Fruit fly (Drosophila melanogaster): Measurements from ENCODE around the gene Iyd.
"Not testable (repeated sequence)": the region's sequence is repeated elsewhere in the genome, so short reads cannot be mapped to it uniquely, and the experiment has no call there.

The Iyd gene

DNA sequence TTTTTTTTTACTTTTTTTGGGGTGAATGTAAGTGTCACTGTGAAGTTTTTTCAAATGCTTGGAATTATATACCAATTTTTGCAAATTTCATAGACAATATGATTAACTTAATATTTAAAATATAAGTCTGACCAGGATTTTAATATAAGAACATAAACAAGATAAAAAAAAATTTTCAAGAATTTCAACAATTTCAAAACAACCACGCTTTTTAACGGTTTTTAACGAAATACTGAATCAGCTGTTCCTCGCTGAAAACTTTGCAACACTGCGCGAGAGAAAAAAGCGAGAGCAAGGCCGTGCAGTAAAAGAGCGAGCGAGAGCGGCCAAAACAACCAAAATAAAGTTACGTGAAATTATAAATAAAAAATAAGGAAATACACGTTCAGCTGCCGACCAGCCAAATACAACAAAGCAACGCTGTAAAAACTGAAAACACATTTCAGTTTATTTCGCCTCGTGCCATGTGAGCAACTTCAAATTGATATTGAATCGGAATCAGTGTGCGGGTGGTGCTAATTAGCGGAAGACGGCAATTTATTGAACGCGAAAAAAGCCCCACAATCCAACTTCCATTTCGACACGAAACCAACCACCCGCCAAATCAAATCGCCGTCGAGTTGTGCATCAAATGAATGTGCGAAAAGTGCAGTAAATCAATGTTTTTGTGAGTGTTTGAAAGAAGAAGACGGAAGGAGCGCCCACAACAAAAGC lies at the start of gene Iyd, which contains the start of the genes CG46439 and CG33947:
Iyd (minus strand) TSS at position 51 of the 714 bp plus-strand sequence.
CG46439 (minus strand) TSS at position 51 of the 714 bp plus-strand sequence.
CG33947 (plus strand) TSS at position 302 of the 714 bp plus-strand sequence.
- peak; percentile 92 for TF ChIP-seq CG17801 (GFP tag; optimal IDR thresholded peaks at IDR 0.05; ENCODE audit: partially characterized antibody)

DNA sequence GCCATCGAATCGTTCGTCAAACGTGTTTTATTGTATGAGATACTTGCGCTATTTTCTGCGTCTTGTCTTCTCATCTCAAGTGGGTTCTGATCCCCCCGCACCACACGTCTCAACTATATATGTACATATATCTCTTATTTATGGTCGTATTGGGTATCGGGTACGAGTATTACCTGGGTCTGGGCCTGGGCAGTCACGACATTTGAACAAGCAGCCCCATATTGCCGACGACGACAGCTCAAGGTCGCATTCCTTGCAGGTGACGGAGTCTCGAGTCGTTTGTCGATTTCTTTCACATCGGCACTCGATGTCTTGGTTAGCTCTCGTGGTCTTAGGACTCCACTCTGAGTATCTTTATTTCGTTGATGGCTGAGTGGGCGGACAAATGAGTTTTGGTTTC lies 49.0 kb upstream of the Iyd start:
- no peak for TF ChIP-seq CG17801 (GFP tag; optimal IDR thresholded peaks at IDR 0.05; ENCODE audit: partially characterized antibody)

DNA sequence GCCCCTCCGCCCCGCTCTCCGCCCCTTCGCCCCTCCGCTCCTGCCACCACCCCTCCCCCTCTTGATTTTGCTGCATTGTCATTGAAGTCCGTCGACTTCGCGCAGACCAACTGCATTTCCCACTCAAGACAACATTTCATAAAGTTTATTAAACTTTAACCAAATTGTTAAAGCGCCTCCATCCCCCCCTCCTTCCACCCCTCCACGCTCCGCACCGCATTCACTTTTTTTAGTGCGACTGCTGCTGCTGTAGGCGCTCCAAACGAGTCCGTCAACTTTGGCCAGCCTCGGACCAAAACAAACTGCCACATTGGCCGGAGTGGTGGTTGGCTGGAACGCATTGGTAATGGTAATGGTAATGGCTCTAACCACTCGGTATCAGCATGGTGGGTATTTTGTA lies 42.8 kb upstream of the Iyd start:
- TF ChIP-seq CG17801 (GFP tag; optimal IDR thresholded peaks at IDR 0.05; ENCODE audit: partially characterized antibody): no peak

DNA sequence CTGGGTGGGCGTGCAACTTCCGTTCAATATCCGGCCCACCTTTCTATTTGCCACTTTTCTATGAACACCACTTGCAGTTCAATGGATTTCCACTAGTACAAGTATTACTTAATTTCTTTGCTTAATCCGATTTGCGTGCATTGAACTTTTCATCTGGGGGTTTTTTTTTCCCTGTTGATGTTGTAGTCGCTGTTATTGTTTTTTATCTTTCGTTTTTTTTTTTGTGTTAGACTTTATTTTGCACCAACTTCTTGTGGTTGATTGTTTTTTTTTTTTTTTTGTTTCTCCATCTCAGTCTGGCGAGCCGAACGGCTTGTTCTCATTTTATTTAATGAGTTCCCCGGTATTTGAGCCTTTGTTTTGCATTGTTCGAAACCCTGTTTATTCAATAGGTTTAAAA lies 40.3 kb upstream of the Iyd start:
- TF ChIP-seq CG17801 (GFP tag; optimal IDR thresholded peaks at IDR 0.05; ENCODE audit: partially characterized antibody): no peak

DNA sequence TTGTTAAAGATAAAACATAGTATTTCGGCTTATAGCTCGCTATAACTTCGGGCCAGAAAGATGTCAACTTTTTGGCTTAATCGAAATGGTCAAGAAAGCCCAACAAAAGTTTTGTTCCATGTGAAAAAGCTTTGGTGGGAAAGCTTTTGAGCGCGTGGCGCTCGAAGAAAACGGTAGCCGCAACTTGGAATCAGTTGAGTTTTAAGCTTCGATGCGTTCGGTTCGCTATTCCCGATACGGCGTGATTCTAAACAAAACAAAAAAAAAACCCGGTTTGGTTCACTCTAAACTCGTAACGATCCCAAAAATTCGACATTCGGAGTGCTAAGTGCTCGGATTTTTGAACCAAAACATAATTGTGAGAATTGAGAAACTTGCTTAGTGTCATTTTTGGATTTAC lies 39.8 kb upstream of the Iyd start, which contains the start of gene IRSp53:
IRSp53 (plus strand) TSS at position 204 of the 400 bp plus-strand sequence.
- TF ChIP-seq CG17801 (GFP tag; optimal IDR thresholded peaks at IDR 0.05; ENCODE audit: partially characterized antibody): no peak

DNA sequence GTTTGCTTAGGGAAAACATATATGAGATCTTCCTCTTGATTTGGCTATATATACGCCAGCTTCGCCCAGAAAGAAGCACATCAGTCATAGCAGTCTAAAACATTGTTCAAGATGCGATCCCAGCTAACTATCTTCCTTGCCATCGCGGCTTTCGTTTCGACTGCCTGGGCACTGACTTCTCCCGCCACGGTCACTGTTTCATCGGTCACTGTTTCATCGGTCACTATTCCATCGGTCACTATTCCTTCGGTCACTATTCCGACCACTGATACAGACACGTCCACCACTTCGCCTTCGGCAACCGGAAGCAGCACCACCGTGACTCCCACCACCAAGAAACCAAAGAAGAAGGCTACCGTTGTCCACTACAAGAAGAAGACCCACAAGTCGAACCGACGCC lies 38.8 kb upstream of the Iyd start, which contains the start of gene CG14143:
CG14143 (plus strand) TSS at position 102 of the 400 bp plus-strand sequence.
- TF ChIP-seq CG17801 (GFP tag; optimal IDR thresholded peaks at IDR 0.05; ENCODE audit: partially characterized antibody): not testable (repeated sequence)

DNA sequence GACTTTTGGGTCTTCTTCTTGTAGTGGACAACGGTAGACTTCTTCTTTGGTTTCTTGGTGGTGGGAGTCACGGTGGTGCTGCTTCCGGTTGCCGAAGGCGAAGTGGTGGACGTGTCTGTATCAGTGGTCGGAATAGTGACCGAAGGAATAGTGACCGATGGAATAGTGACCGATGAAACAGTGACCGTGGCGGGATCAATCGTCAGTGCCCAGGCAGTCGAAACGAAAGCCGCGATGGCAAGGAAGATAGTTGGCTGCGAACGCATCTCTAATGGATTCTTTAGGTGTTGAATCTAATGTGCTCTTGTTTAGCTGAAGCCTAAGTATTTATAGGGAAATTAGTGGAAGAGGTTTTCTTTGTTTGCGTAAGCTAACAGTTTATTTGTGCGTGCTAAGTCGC lies 36.0 kb upstream of the Iyd start, which contains the start of gene CG32074:
CG32074 (minus strand) TSS at position 268 of the 400 bp plus-strand sequence.
- not testable (repeated sequence) for TF ChIP-seq CG17801 (GFP tag; optimal IDR thresholded peaks at IDR 0.05; ENCODE audit: partially characterized antibody)

DNA sequence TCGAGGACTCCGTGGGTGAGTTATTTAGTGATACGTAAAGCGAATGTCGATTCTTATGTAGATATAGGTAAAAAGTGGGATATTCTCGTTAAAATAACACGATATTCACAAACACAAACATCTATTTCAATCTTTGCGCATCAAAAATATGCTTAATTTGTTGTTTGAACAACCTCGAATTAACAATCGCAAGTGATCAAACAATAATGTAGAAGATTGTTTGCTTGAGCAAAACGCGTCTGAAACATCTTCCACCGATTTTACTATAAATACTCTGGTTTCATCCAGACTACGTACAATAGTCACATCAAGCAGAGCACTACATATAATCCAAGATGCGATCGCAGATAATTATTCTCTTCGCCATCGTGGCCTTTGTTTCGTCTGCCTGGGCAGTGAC lies 34.5 kb upstream of the Iyd start, which contains the start of gene nol:
nol (plus strand) TSS at position 301 of the 400 bp plus-strand sequence.
- no peak for TF ChIP-seq CG17801 (GFP tag; optimal IDR thresholded peaks at IDR 0.05; ENCODE audit: partially characterized antibody)

DNA sequence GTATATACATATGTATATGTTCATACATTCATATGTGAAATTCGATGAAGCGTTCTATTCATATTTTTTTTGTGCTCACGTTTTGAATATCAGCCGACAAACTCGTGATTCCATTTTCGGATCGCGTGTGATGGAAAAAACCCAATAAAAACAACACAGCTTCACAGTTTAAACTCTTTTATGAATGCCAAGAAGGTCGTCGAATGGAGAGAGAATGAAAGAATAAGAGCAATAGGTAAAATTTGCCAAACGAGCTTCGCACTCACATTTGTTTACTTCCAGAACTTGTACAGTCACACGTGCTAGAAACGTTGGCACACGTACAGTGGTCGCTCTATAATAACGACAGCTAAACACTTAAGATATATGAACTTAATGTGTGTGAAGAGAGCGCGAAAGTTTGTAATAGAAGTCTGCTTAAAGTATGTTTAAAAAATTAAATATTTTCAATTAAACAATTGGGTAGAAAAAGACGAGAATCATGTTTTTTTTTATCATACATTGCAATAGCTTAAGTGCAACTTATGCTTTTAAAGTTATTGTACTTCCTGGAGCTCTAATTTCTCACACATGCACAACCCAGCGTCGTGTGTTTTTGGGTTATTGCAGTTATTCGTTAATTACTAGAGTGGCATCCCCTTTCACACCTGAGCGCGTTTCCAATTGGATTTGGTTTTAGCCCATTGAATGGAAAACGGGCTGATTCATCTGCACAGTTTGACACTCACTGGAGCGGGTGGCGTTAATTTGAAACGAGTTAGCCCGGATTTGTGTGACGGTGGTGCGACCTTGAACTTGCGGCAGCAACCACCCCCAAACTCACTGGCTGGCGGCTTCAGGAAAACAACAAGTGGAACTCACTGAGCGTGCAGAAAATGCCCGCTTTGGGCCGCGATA lies 29.8 kb upstream of the Iyd start:
- peak; percentile 72 for TF ChIP-seq CG17801 (GFP tag; optimal IDR thresholded peaks at IDR 0.05; ENCODE audit: partially characterized antibody)

DNA sequence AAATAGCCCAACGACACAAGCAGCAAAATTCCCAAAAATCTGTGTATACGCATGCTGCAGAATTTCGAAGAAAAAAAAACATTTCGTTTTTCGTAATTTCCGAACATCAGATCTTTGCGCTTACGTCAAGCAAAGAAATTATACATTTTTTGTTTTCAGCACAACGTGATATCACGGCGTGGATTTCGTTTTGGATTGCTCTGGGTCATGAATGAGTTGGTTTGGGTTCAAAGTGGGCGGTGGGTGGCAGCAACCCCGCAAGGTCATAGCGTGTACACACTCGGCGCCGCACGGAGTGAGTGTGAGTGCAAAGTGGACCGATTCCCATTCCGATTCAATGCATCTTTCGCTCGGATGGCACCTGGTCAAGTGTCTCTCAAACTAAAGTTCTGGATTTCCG lies 28.8 kb upstream of the Iyd start:
- no peak for TF ChIP-seq CG17801 (GFP tag; optimal IDR thresholded peaks at IDR 0.05; ENCODE audit: partially characterized antibody)

DNA sequence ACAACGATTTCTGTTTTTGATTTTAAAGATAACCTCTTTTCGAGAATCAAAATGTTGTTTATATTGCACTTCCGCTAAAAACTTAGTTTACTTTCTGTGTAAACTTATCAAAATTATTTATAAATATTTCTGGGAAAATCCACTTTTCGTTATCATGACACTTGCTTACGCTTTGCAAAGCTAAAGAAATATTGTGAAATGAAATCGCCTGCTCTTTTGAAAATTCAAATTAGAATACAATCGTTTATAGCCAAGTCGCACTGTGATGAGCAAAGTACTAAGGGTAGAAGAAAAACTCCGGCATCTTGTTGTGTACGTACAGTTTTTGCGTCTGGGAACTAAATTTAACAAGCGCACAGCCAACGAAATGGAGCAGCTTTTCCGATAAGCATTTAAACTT lies 28.4 kb upstream of the Iyd start:
- TF ChIP-seq CG17801 (GFP tag; optimal IDR thresholded peaks at IDR 0.05; ENCODE audit: partially characterized antibody): no peak

DNA sequence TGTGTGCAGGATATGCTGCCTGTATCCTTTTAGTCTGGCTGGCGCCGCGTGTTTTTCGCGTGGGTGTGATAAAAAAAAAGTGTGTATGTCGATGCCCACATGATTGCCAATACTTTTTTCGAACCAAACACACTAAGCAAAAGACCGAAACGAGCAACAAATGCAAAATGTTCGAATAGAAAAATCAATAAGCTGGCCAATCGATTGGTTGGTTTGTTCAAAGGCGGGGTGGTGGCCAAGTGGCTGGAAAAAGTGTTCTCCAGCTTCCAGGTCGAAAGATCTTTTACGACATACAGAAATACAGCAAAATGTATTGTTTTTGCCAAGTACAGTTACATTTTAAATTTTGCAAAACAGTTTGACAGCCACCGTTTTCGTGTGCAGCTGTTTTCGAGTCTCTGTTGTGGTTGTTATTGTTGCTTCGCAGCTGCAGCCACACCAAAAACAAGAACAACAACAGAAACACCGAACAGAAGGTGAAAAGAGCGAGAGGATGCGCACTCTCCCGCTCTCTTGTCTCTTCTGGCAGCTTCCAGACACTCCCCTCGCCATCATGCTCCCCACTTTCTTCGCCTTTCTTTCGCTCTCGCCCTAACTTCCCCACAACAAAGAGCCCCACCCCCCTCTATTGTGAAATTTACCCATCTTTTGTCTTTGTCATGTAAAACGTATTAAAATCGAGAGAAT lies 27.7 kb upstream of the Iyd start:
- TF ChIP-seq CG17801 (GFP tag; optimal IDR thresholded peaks at IDR 0.05; ENCODE audit: partially characterized antibody): no peak

DNA sequence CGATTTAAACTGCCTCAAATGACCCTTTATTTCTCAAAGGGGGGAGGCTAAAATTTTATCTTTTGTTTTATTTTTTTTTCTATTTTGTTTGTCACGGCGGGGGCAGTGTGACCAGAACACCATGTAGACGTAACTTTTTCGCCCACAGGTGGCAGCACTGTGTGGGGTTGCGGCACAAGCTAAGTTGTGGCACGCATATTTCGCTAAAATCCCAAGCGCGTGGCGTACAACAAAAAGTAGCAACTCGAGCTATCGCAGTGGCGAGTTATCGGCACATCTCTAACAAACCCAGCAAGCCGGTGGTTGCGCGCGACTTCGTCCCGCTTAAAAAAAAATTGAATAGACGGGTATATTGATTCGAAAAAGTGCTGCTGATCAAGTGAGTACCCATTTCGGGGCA lies 27.0 kb upstream of the Iyd start, which contains the start of the genes Ufd1 and NaPi-III:
Ufd1 (minus strand) TSS at position 129 of the 400 bp plus-strand sequence.
NaPi-III (plus strand) TSS at position 261 of the 400 bp plus-strand sequence.
- peak; percentile 53 for TF ChIP-seq CG17801 (GFP tag; optimal IDR thresholded peaks at IDR 0.05; ENCODE audit: partially characterized antibody)

DNA sequence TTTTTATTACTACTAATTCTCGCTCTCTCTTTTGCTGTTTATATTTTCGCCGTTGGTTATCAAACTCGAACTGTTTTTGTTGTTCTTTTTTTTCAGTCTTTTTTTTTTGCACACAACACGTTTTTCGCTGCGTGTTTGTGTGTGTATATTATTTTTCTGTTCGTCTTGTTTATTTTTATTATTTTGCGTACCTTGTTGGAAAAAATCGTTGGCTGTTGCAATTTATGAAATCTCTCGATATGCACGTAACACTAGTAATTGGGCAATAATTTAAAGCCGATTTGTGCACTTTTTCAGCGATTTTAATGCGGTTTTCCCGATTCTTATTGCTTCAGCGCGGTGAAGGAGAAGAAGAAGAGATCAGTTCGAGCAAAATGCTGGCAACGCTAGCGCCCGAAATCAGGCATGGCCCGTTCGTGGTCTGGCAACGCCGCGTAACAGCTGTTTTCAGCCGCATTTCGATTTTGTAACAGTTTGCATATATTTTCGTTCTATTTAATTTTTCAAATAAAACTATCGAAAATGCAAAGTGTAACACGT lies 24.4 kb upstream of the Iyd start, which contains the start of the genes FoxK and mRpL2:
FoxK (minus strand) TSS at position 365 of the 540 bp plus-strand sequence.
mRpL2 (plus strand) TSS at position 429 of the 540 bp plus-strand sequence.
- TF ChIP-seq CG17801 (GFP tag; optimal IDR thresholded peaks at IDR 0.05; ENCODE audit: partially characterized antibody): peak; percentile 82

Measured in ovary, adult (tissue).